Worm (Caenorhabditis elegans) whole organism, young adult: ENCODE data around the gene C08H9.16.
A peak's percentile ranks its signal among the peaks of the same experiment; 100 is the strongest.

Experiments used
- B0336.3 ChIP-seq: fragments of 200-800 bp; sonication (Bioruptor generic); IDR thresholded peaks from 2 replicates; pipeline ENCODE4 v1.3.6; 2022; ENCODE audit warnings: missing genetic modification characterization, missing compliant biosample characterization
- F23B12.7 ChIP-seq: sonication (generic microtip); optimal IDR thresholded peaks from 2 replicates; lab custom pipeline; 2017; ENCODE audit warnings: missing genetic modification characterization, mild to moderate bottlenecking, missing compliant biosample characterization, antibody characterized with exemption, moderate library complexity; ENCODE audit not compliant: insufficient read depth
- F52B5.7 ChIP-seq: sonication (generic microtip); optimal IDR thresholded peaks from 2 replicates; lab custom pipeline; 2016; ENCODE audit warnings: mild to moderate bottlenecking, missing genetic modification characterization, missing compliant biosample characterization
- F57C9.4 ChIP-seq: sonication (generic microtip); optimal IDR thresholded peaks from 2 replicates; lab custom pipeline; 2017; ENCODE audit warnings: mild to moderate bottlenecking, missing genetic modification characterization, missing compliant biosample characterization
- Y53G8AR.9 ChIP-seq: fragments of 200-800 bp; sonication (Bioruptor generic); conservative IDR thresholded peaks from 2 replicates; pipeline ENCODE4 v1.3.6; 2022; ENCODE audit warnings: missing genetic modification reagents, missing genetic modification characterization, missing compliant biosample characterization
- Y56A3A.18 ChIP-seq: fragments of 200-800 bp; sonication (Bioruptor generic); IDR thresholded peaks from 2 replicates; pipeline ENCODE4 v1.3.6; 2022; ENCODE audit warnings: missing genetic modification reagents, missing genetic modification characterization, missing compliant biosample characterization
- ama-1 ChIP-seq, 3 experiments: fragments of 150-350 bp in 1 of 3; sonication (generic microtip) in 2 of 3; optimal IDR thresholded peaks; 2 replicates each; lab custom pipeline; 2014 to 2018; ENCODE audit warnings: missing biosample characterization in 2 of 3, missing genetic modification characterization in 2 of 3, missing genetic modification reagents in 2 of 3
- aptf-2 ChIP-seq: fragments of 200-800 bp; sonication (Bioruptor generic); conservative IDR thresholded peaks from 2 replicates; pipeline ENCODE4 v1.3.6; 2022; ENCODE audit warnings: missing genetic modification reagents, missing genetic modification characterization, missing compliant biosample characterization
- aptf-3 ChIP-seq: fragments of 200-800 bp; sonication (Bioruptor generic); IDR thresholded peaks from 2 replicates; pipeline ENCODE4 v1.3.6; 2022; ENCODE audit warnings: missing genetic modification characterization, missing compliant biosample characterization
- athp-1 ChIP-seq: sonication (generic microtip); optimal IDR thresholded peaks from 2 replicates; lab custom pipeline; 2017; ENCODE audit warnings: mild to moderate bottlenecking, missing genetic modification characterization, missing compliant biosample characterization
- attf-5 ChIP-seq: fragments of 200-800 bp; sonication (Bioruptor generic); optimal IDR thresholded peaks from 2 replicates; lab custom pipeline; 2018; ENCODE audit warnings: mild to moderate bottlenecking, missing genetic modification characterization, missing compliant biosample characterization
- cebp-2 ChIP-seq: fragments of 200-800 bp; sonication (Bioruptor generic); IDR thresholded peaks from 2 replicates; pipeline ENCODE4 v1.3.6; 2022; ENCODE audit warnings: missing genetic modification characterization, missing compliant biosample characterization
- ceh-79 ChIP-seq: sonication (generic microtip); optimal IDR thresholded peaks from 2 replicates; lab custom pipeline; 2017; ENCODE audit warnings: mild to moderate bottlenecking, missing genetic modification characterization, missing compliant biosample characterization
- chd-7 ChIP-seq: sonication (generic microtip); optimal IDR thresholded peaks from 2 replicates; lab custom pipeline; 2016; ENCODE audit warnings: mild to moderate bottlenecking, missing genetic modification characterization, moderate library complexity, missing compliant biosample characterization
- dox-1 ChIP-seq: fragments of 200-800 bp; sonication (Bioruptor generic); IDR thresholded peaks from 2 replicates; pipeline ENCODE4 v1.3.6; 2022; ENCODE audit warnings: missing genetic modification reagents, missing genetic modification characterization, missing compliant biosample characterization
- egl-18 ChIP-seq: fragments of 200-800 bp; sonication (Bioruptor generic); IDR thresholded peaks from 2 replicates; pipeline ENCODE4 v1.3.6; 2022; ENCODE audit warnings: missing genetic modification reagents, missing genetic modification characterization, missing compliant biosample characterization
- egrh-3 ChIP-seq: fragments of 200-800 bp; sonication (Bioruptor generic); IDR thresholded peaks from 2 replicates; pipeline ENCODE4 v1.3.6; 2022; ENCODE audit warnings: missing genetic modification reagents, missing genetic modification characterization, missing compliant biosample characterization
- ekl-4 ChIP-seq: fragments of 200-800 bp; sonication (Bioruptor generic); IDR thresholded peaks from 2 replicates; pipeline ENCODE4 v1.3.6; 2022; ENCODE audit warnings: missing genetic modification reagents, missing genetic modification characterization, missing compliant biosample characterization
- hmg-1.2 ChIP-seq: fragments of 200-800 bp; sonication (Bioruptor generic); IDR thresholded peaks from 2 replicates; pipeline ENCODE4 v1.3.6; 2022; ENCODE audit warnings: missing genetic modification reagents, missing genetic modification characterization, missing compliant biosample characterization
- hmg-20 ChIP-seq: fragments of 200-800 bp; sonication (Bioruptor generic); IDR thresholded peaks from 2 replicates; pipeline ENCODE4 v1.3.6; 2022; ENCODE audit warnings: missing genetic modification reagents, missing genetic modification characterization, missing compliant biosample characterization
- let-607 ChIP-seq, 2 experiments: fragments of 200-800 bp in 1 of 2; sonication (Bioruptor generic) in 1 of 2; sonication (generic microtip) in 1 of 2; optimal IDR thresholded peaks; 2 replicates each; lab custom pipeline; 2016 to 2018; ENCODE audit warnings: mild to moderate bottlenecking in 2 of 2, missing compliant biosample characterization in 2 of 2, missing genetic modification characterization in 2 of 2, moderate library complexity in 2 of 2, missing genotype in 1 of 2
- lir-1 ChIP-seq: fragments of 200-800 bp; sonication (Bioruptor generic); conservative IDR thresholded peaks from 2 replicates; pipeline ENCODE4 v1.3.6; 2022; ENCODE audit warnings: missing genetic modification reagents, missing genetic modification characterization, missing compliant biosample characterization
- lsl-1 ChIP-seq: fragments of 200-800 bp; sonication (Bioruptor generic); optimal IDR thresholded peaks from 2 replicates; lab custom pipeline; 2018; ENCODE audit warnings: mild to moderate bottlenecking, missing genetic modification characterization, moderate library complexity, missing compliant biosample characterization
- madf-3 ChIP-seq: fragments of 200-800 bp; sonication (Bioruptor generic); IDR thresholded peaks from 2 replicates; pipeline ENCODE4 v1.3.6; 2022; ENCODE audit warnings: missing genetic modification reagents, missing genetic modification characterization, missing compliant biosample characterization
- mcd-1 ChIP-seq: fragments of 200-800 bp; sonication (Bioruptor generic); IDR thresholded peaks from 2 replicates; pipeline ENCODE4 v1.3.6; 2022; ENCODE audit warnings: missing genetic modification reagents, missing genetic modification characterization, missing compliant biosample characterization
- mxl-1 ChIP-seq: sonication (generic microtip); optimal IDR thresholded peaks from 2 replicates; lab custom pipeline; 2016; ENCODE audit warnings: missing genetic modification characterization, missing compliant biosample characterization
- nfyb-1 ChIP-seq: fragments of 200-800 bp; sonication (Bioruptor generic); IDR thresholded peaks from 2 replicates; pipeline ENCODE4 v1.3.6; 2022; ENCODE audit warnings: missing genetic modification reagents, missing genetic modification characterization, missing compliant biosample characterization
- nhr-80 ChIP-seq: sonication (generic microtip); optimal IDR thresholded peaks from 2 replicates; lab custom pipeline; 2016; ENCODE audit warnings: missing genetic modification characterization, missing compliant biosample characterization
- rpc-1 ChIP-seq, 2 experiments: fragments of 150-350 bp in 1 of 2; sonication (generic microtip) in 1 of 2; optimal IDR thresholded peaks; 2 replicates each; lab custom pipeline; 2014 to 2018; ENCODE audit warnings: missing biosample characterization in 1 of 2, missing genetic modification characterization in 1 of 2, missing genetic modification reagents in 1 of 2, missing genotype in 1 of 2
- snpc-1.3 ChIP-seq: sonication (generic microtip); optimal IDR thresholded peaks from 2 replicates; lab custom pipeline; 2017; ENCODE audit warnings: missing genetic modification characterization, mild to moderate bottlenecking, missing compliant biosample characterization, antibody characterized with exemption, moderate library complexity, missing genotype, missing genetic modification reagents; ENCODE audit not compliant: insufficient read depth
- somi-1 ChIP-seq: fragments of 200-800 bp; sonication (Bioruptor generic); optimal IDR thresholded peaks from 2 replicates; lab custom pipeline; 2018; ENCODE audit warnings: mild to moderate bottlenecking, missing genetic modification characterization, missing compliant biosample characterization
- tbp1 ChIP-seq: fragments of 200-800 bp; sonication (Bioruptor generic); optimal IDR thresholded peaks from 2 replicates; lab custom pipeline; 2018; ENCODE audit warnings: mild to moderate bottlenecking, missing genetic modification characterization, missing compliant biosample characterization
- zim-3 ChIP-seq: sonication (generic microtip); optimal IDR thresholded peaks from 2 replicates; lab custom pipeline; 2017; ENCODE audit warnings: mild to moderate bottlenecking, missing genetic modification characterization, moderate library complexity, missing compliant biosample characterization
- ztf-25 ChIP-seq: fragments of 200-800 bp; sonication (Bioruptor generic); IDR thresholded peaks from 2 replicates; pipeline ENCODE4 v1.3.6; 2022; ENCODE audit warnings: missing genetic modification reagents, missing genetic modification characterization, missing compliant biosample characterization

Gene C08H9.16

DNA sequence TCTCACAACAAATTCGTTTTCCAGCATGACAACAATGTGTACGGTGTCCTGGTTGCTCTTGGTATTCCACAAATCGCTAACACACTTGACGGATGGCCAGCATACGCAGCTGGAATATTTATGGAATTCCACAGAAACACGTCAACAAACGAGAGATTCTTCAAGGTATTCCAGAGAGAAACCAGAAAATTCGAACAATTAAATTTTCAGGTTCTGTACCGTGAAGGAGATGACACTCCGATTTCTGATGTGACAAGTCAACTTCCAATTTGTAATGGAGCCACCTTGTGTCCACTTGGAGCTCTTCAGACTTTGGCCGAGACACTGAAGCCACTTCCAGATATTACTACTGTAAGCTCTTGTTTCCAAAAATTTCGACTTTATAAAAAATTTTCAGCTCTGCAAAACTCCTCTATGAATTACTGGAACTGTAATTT is 41.4 kb downstream of the C08H9.16 start (continued):
- 0 out of 2 replicates have a peak, but pooled peaks have one; percentile 22 for TF ChIP-seq B0336.3 (GFP tag; lab: Robert Waterston, UW)

DNA sequence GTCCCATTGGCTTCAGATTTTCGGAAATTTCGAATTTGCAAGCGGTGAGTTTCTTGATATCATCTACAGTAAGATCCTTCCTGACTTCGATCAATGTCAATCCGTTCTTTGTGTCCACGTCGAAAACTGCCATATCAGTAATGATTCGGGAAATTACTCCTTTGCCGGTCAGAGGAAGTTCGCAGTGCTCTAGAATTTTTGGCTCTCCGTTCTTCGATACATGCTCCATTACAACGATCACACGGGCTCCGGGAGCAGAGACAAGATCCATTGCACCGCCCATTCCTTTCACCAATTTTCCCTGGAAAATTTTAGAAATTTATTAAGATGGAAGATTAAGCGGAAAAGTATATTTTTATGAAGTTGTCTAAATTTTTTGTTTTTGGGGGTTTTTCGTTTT is 42.0 kb downstream of the C08H9.16 start:
- TF ChIP-seq cebp-2 (GFP tag; lab: Robert Waterston, UW) = peak; percentile 72; the same call in 1 of the 2 replicates
- TF ChIP-seq chd-7 (tag; lab: Kevin White, UChicago) = peak; percentile 63
- TF ChIP-seq Y53G8AR.9 (GFP tag; lab: Robert Waterston, UW) = 0 out of 2 replicates have a peak, but pooled peaks have one; percentile 10
- no peak for TF ChIP-seq rpc-1 (optimal IDR thresholded peaks at IDR 0.05; lab: Kevin White, UChicago)
- TF ChIP-seq rpc-1 (tag; optimal IDR thresholded peaks at IDR 0.05; lab: Kevin White, UChicago) = no peak
- TF ChIP-seq somi-1 (GFP tag; lab: Kevin White, UChicago) = no peak
- TF ChIP-seq ceh-79 = no peak
- no peak for TF ChIP-seq ztf-25 (GFP tag; lab: Robert Waterston, UW)
- peak; percentile 71; the same call in 1 of the 2 replicates for TF ChIP-seq madf-3 (GFP tag; lab: Robert Waterston, UW)
- peak; percentile 49 for TF ChIP-seq zim-3 (tag; lab: Kevin White, UChicago)
- TF ChIP-seq hmg-1.2 (GFP tag; lab: Robert Waterston, UW) = peak; percentile 20; the same call in 1 of the 2 replicates
- TF ChIP-seq let-607 (tag; optimal IDR thresholded peaks at IDR 0.05; lab: Kevin White, UChicago) = peak in 1 of 2 experiments; percentile 16
- 0 out of 2 replicates have a peak, but pooled peaks have one; percentile 28 for TF ChIP-seq mcd-1 (GFP tag; lab: Robert Waterston, UW)
- peak; percentile 42 for TF ChIP-seq F52B5.7 (tag; lab: Kevin White, UChicago)
- TF ChIP-seq Y56A3A.18 (GFP tag; lab: Robert Waterston, UW) = peak; percentile 70; the same call in 1 of the 2 replicates
- peak; percentile 56 for TF ChIP-seq ekl-4 (GFP tag; lab: Robert Waterston, UW)
- TF ChIP-seq aptf-3 = peak; percentile 69; the same call in 1 of the 2 replicates
- no peak for TF ChIP-seq F23B12.7 (tag; lab: Kevin White, UChicago)

DNA sequence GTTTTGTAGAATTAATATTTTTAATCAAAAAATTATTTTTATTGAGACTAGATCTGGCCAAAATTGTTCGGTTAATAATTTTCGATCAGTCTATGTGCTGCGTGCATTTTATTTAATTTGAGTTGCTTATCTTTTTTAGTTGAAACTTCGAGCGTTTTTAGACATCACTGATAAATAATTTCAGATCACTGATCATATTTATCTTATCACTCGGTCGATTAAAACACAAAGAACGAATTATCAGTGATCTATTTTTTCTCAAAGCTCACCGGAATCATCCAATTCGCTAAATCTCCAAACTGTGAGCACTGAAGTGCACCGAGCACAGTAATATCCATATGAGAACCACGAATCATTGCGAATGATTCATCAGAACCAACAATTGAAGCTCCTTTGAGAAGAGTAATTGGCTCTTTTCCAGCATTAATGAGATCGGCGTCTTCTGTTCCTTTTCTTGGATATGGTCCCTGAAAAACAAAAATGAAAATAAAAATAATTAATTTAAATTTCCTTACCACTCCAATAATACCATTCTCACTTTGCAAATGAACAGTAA is 42.5 kb downstream of the C08H9.16 start:
- TF ChIP-seq egl-18 (GFP tag; lab: Robert Waterston, UW) (no peak), lir-1 (GFP tag; lab: Robert Waterston, UW) (no peak), nhr-80 (tag; lab: Kevin White, UChicago) (peak; percentile 6), nfyb-1 (GFP tag; lab: Robert Waterston, UW) (0 out of 2 replicates have a peak, but pooled peaks have one; percentile 11), hmg-20 (GFP tag; lab: Robert Waterston, UW) (no peak)

ce11 chrII:9935664-9936063 is 43.1 kb downstream of the C08H9.16 start:
- TF ChIP-seq ama-1 (optimal IDR thresholded peaks at IDR 0.05; lab: Kevin White, UChicago) (peak; percentile 4), ama-1 (GFP tag; optimal IDR thresholded peaks at IDR 0.05; lab: Kevin White, UChicago) (no peak), tbp1 (GFP tag; lab: Kevin White, UChicago) (no peak)
- TF ChIP-seq, all 124 proteins: peak for 1

DNA sequence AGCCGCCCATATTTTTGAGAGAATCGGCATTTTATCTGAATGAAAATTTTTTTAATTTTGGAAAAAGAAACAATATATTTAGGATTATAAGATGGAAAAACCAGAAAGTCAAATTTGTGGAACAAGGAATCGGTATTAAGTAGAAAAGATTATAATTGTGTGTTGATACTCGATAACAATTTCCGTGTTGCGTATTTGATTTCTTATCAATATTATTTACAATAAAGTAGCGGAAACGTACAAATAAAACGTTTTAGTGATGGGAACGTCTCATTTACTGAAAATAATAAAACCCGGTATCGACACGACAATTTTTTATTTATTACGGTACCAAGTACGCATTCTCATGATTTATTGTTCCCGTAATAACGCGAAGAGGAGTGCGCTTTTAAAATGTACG is 44.3 kb downstream of the C08H9.16 start, which contains the start of gene C05C10.3:
Gene C05C10.3, minus strand, starts transcription at position 35 of the 400 bp plus-strand sequence.
- TF ChIP-seq Y53G8AR.9 (GFP tag; lab: Robert Waterston, UW) = no peak
- no peak for TF ChIP-seq F23B12.7 (tag; lab: Kevin White, UChicago)
- no peak for TF ChIP-seq F57C9.4 (tag; lab: Kevin White, UChicago)
- TF ChIP-seq hmg-1.2 (GFP tag; lab: Robert Waterston, UW) = no peak
- TF ChIP-seq snpc-1.3 = no peak
- TF ChIP-seq dox-1 = 0 out of 2 replicates have a peak, but pooled peaks have one; percentile 4
- TF ChIP-seq mxl-1 (tag; lab: Kevin White, UChicago) = no peak
- no peak for TF ChIP-seq athp-1 (tag; lab: Kevin White, UChicago)
- TF ChIP-seq aptf-2 (GFP tag; lab: Robert Waterston, UW) = no peak
- 0 out of 2 replicates have a peak, but pooled peaks have one; percentile 48 for TF ChIP-seq ekl-4 (GFP tag; lab: Robert Waterston, UW)
- no peak for TF ChIP-seq egrh-3 (GFP tag; lab: Robert Waterston, UW)
- no peak for TF ChIP-seq lsl-1 (GFP tag; lab: Kevin White, UChicago)
- TF ChIP-seq cebp-2 (GFP tag; lab: Robert Waterston, UW) = no peak
- TF ChIP-seq attf-5 (GFP tag; lab: Kevin White, UChicago) = no peak
